Fruit fly (Drosophila melanogaster) S2 (cell line): Measurements from ENCODE around the gene CG3040.

Source experiments
- CG8478 ChIP-seq: fragments of >200 bp; optimal IDR thresholded peaks from 2 replicates; lab custom pipeline; 2018
- CTCF ChIP-seq, 2 experiments: fragments of >200 bp; optimal IDR thresholded peaks; 2 replicates each; lab custom pipeline; 2018

CG3040 gene

dm6 chrX:6982705-6983384, 9.7 kb upstream of the CG3040 start:
- no peak for TF ChIP-seq CG8478
- no peak for TF ChIP-seq CTCF (optimal IDR thresholded peaks at IDR 0.05; lab: Kevin White, UChicago)

- TF ChIP-seq CTCF (optimal IDR thresholded peaks at IDR 0.05; lab: Kevin White, UChicago) (no peak), CG8478 (no peak)
Measured at dm6 chrX:6982054-6982453, 8.9 kb upstream of the CG3040 start.

dm6 chrX:6981470-6981952, 8.3 kb upstream of the CG3040 start:
- TF ChIP-seq CTCF (optimal IDR thresholded peaks at IDR 0.05; lab: Kevin White, UChicago) = no peak
- TF ChIP-seq CG8478 = no peak

- TF ChIP-seq CG8478 (no peak), CTCF (optimal IDR thresholded peaks at IDR 0.05; lab: Kevin White, UChicago) (no peak)
Measured at dm6 chrX:6976911-6977310, 3.7 kb upstream of the CG3040 start.

- TF ChIP-seq CG8478 = no peak
- no peak for TF ChIP-seq CTCF (optimal IDR thresholded peaks at IDR 0.05; lab: Kevin White, UChicago)
Measured at dm6 chrX:6976364-6976763, 3.2 kb upstream of the CG3040 start.

- no peak for TF ChIP-seq CTCF (optimal IDR thresholded peaks at IDR 0.05; lab: Kevin White, UChicago)
- no peak for TF ChIP-seq CG8478
Measured at dm6 chrX:6974221-6974620, 1.0 kb upstream of the CG3040 start.

- TF ChIP-seq CG8478 (no peak), CTCF (optimal IDR thresholded peaks at IDR 0.05; lab: Kevin White, UChicago) (no peak)
Measured at dm6 chrX:6969364-6970137, 3.6 kb downstream of the CG3040 start, which contains the start of gene CG4586. CG4586 (plus strand) TSS chrX:6969918.

dm6 chrX:6968564-6968963, 4.6 kb downstream of the CG3040 start, which contains the start of gene Setd3:
Setd3 (minus strand) TSS chrX:6968750.
- no peak for TF ChIP-seq CG8478

dm6 chrX:6937417-6937816, 35.8 kb downstream of the CG3040 start:
- TF ChIP-seq CTCF (optimal IDR thresholded peaks at IDR 0.05; lab: Kevin White, UChicago) (no peak), CG8478 (no peak)

dm6 chrX:6936884-6937283, 36.3 kb downstream of the CG3040 start:
- TF ChIP-seq CTCF (optimal IDR thresholded peaks at IDR 0.05; lab: Kevin White, UChicago) (no peak), CG8478 (no peak)

- TF ChIP-seq CG8478 = no peak
- TF ChIP-seq CTCF (optimal IDR thresholded peaks at IDR 0.05; lab: Kevin White, UChicago) = no peak
Measured at dm6 chrX:6933749-6934148, 39.4 kb downstream of the CG3040 start.

dm6 chrX:6929086-6929485, 44.1 kb downstream of the CG3040 start:
- TF ChIP-seq CTCF (optimal IDR thresholded peaks at IDR 0.05; lab: Kevin White, UChicago) = no peak
- no peak for TF ChIP-seq CG8478
